Fruit fly (Drosophila melanogaster) whole organism, embryonic: Measurements from ENCODE around the gene CG15414.

ENCODE experiments used
- Atf3 ChIP-seq: fragments of 200-800 bp; sonication (Bioruptor generic); optimal IDR thresholded peaks from 3 replicates; lab custom pipeline; 2016; ENCODE audit warnings: missing biosample characterization, missing genetic modification characterization
- CG10321 ChIP-seq: fragments of 200-800 bp; sonication (Bioruptor generic); IDR thresholded peaks from 2 replicates; pipeline ENCODE4 v1.3.6; 2022; ENCODE audit warnings: missing biosample characterization, missing genetic modification characterization
- CG1602 ChIP-seq: fragments of 200-800 bp; sonication (Bioruptor generic); optimal IDR thresholded peaks from 3 replicates; lab custom pipeline; 2016; ENCODE audit warnings: missing biosample characterization, missing genetic modification characterization
- CG1647 ChIP-seq: fragments of 200-800 bp; sonication (Bioruptor generic); optimal IDR thresholded peaks from 3 replicates; lab custom pipeline; 2016; ENCODE audit warnings: missing biosample characterization, missing genetic modification characterization
- CG16815 ChIP-seq: fragments of 200-800 bp; sonication (Bioruptor generic); optimal IDR thresholded peaks from 3 replicates; lab custom pipeline; 2017; ENCODE audit warnings: missing biosample characterization, mild to moderate bottlenecking, missing genetic modification characterization
- CG1792 ChIP-seq: fragments of 200-800 bp; sonication (Bioruptor generic); optimal IDR thresholded peaks from 2 replicates; lab custom pipeline; 2016; ENCODE audit warnings: missing biosample characterization, missing genetic modification characterization
- CG18011 ChIP-seq: fragments of 200-800 bp; sonication (Bioruptor generic); optimal IDR thresholded peaks from 2 replicates; lab custom pipeline; 2017; ENCODE audit warnings: missing biosample characterization, missing genetic modification characterization, mild to moderate bottlenecking, moderate library complexity, missing genotype
- CG1832 ChIP-seq: fragments of 200-800 bp; sonication (Bioruptor generic); optimal IDR thresholded peaks from 2 replicates; lab custom pipeline; 2017; ENCODE audit warnings: missing biosample characterization, mild to moderate bottlenecking, missing genetic modification characterization, inconsistent platforms
- CG18476 ChIP-seq: fragments of 200-800 bp; sonication (Bioruptor generic); optimal IDR thresholded peaks from 2 replicates; lab custom pipeline; 2016; ENCODE audit warnings: missing biosample characterization, mild to moderate bottlenecking, missing genetic modification characterization
- CG18599 ChIP-seq: fragments of 200-800 bp; sonication (Bioruptor generic); optimal IDR thresholded peaks from 3 replicates; lab custom pipeline; 2017; ENCODE audit warnings: missing biosample characterization, missing genetic modification characterization, mild to moderate bottlenecking, moderate library complexity, missing genetic modification reagents
- CG2120 ChIP-seq: fragments of 200-800 bp; sonication (Bioruptor generic); optimal IDR thresholded peaks from 3 replicates; lab custom pipeline; 2016; ENCODE audit warnings: missing biosample characterization, missing genetic modification characterization
- CG2129 ChIP-seq: fragments of 200-800 bp; sonication (Bioruptor generic); IDR thresholded peaks from 2 replicates; pipeline ENCODE4 v1.3.6; 2022; ENCODE audit warnings: missing biosample characterization, missing genetic modification characterization; ENCODE audit not compliant: partially characterized antibody
- CG2678 ChIP-seq: fragments of 200-800 bp; sonication (Bioruptor generic); optimal IDR thresholded peaks from 3 replicates; lab custom pipeline; 2019; ENCODE audit warnings: missing biosample characterization, mild to moderate bottlenecking, missing genetic modification characterization, moderate library complexity
- CG31224 ChIP-seq: fragments of 200-800 bp; sonication (Bioruptor generic); IDR thresholded peaks from 2 replicates; pipeline ENCODE4 v1.3.6; 2022; ENCODE audit warnings: missing biosample characterization, missing genetic modification characterization
- CG3163 ChIP-seq: fragments of 200-800 bp; sonication (Bioruptor generic); optimal IDR thresholded peaks from 3 replicates; lab custom pipeline; 2016; ENCODE audit warnings: missing biosample characterization, missing genetic modification characterization
- CG3838 ChIP-seq: fragments of 200-800 bp; sonication (Bioruptor generic); optimal IDR thresholded peaks from 3 replicates; lab custom pipeline; 2016; ENCODE audit warnings: missing biosample characterization, missing genetic modification characterization
- CG4360 ChIP-seq: fragments of 200-800 bp; sonication (Bioruptor generic); IDR thresholded peaks from 2 replicates; pipeline ENCODE4 v1.3.6; 2022; ENCODE audit warnings: missing biosample characterization, missing genetic modification characterization
- CG4854 ChIP-seq: fragments of 200-800 bp; sonication (Bioruptor generic); optimal IDR thresholded peaks from 2 replicates; lab custom pipeline; 2016; ENCODE audit warnings: missing biosample characterization, missing genetic modification characterization, inconsistent platforms
- CG6689 ChIP-seq: fragments of 200-800 bp; sonication (Bioruptor generic); IDR thresholded peaks from 2 replicates; pipeline ENCODE4 v1.3.6; 2022; ENCODE audit warnings: missing biosample characterization, missing genetic modification characterization
- CG8478 ChIP-seq: fragments of >200 bp; optimal IDR thresholded peaks from 2 replicates; lab custom pipeline; 2018
- CG8944 ChIP-seq: fragments of 200-800 bp; sonication (Bioruptor generic); optimal IDR thresholded peaks from 3 replicates; lab custom pipeline; 2016; ENCODE audit warnings: missing biosample characterization, missing genetic modification characterization
- Chrac-16 ChIP-seq: fragments of 200-800 bp; sonication (Bioruptor generic); optimal IDR thresholded peaks from 3 replicates; lab custom pipeline; 2016; ENCODE audit warnings: missing biosample characterization, missing genetic modification characterization
- CoRest ChIP-seq: fragments of 200-800 bp; sonication (Bioruptor generic); optimal IDR thresholded peaks from 3 replicates; lab custom pipeline; 2018; ENCODE audit warnings: missing biosample characterization, mild to moderate bottlenecking, missing genetic modification characterization, moderate library complexity
- Doc3 ChIP-seq: fragments of 200-800 bp; sonication (Bioruptor generic); IDR thresholded peaks from 3 replicates; pipeline ENCODE4 v1.3.6; 2022; ENCODE audit warnings: missing biosample characterization, missing genetic modification characterization; ENCODE audit not compliant: partially characterized antibody
- HHEX ChIP-seq: fragments of 200-800 bp; sonication (Bioruptor generic); optimal IDR thresholded peaks from 3 replicates; lab custom pipeline; 2017; ENCODE audit warnings: missing biosample characterization, mild to moderate bottlenecking, missing genetic modification characterization, missing genetic modification reagents
- HmgZ ChIP-seq: fragments of 200-800 bp; sonication (Bioruptor generic); optimal IDR thresholded peaks from 2 replicates; lab custom pipeline; 2018; ENCODE audit warnings: missing biosample characterization, mild to moderate bottlenecking, missing genetic modification characterization
- Hsf ChIP-seq: fragments of 200-800 bp; sonication (Bioruptor generic); optimal IDR thresholded peaks from 3 replicates; lab custom pipeline; 2016; ENCODE audit warnings: missing biosample characterization, missing genetic modification characterization
- Mes4 ChIP-seq: fragments of 200-800 bp; sonication (Bioruptor generic); optimal IDR thresholded peaks from 2 replicates; lab custom pipeline; 2016; ENCODE audit warnings: missing biosample characterization, missing genetic modification characterization
- Nf-YA ChIP-seq: fragments of 200-800 bp; sonication (Bioruptor generic); IDR thresholded peaks from 2 replicates; pipeline ENCODE4 v1.3.6; 2022; ENCODE audit warnings: missing biosample characterization, missing genetic modification characterization
- Ravus ChIP-seq: fragments of 200-800 bp; sonication (Bioruptor generic); IDR thresholded peaks from 2 replicates; pipeline ENCODE4 v1.3.6; 2022; ENCODE audit warnings: missing biosample characterization, missing genetic modification characterization
- YL-1 ChIP-seq: fragments of 200-800 bp; sonication (Bioruptor generic); optimal IDR thresholded peaks from 3 replicates; lab custom pipeline; 2017; ENCODE audit warnings: missing biosample characterization, mild to moderate bottlenecking, missing genetic modification characterization
- ap ChIP-seq: fragments of 200-800 bp; sonication (Bioruptor generic); IDR thresholded peaks from 2 replicates; pipeline ENCODE4 v1.3.6; 2022; ENCODE audit warnings: missing biosample characterization, missing genetic modification characterization
- bowl ChIP-seq: fragments of 200-800 bp; sonication (Bioruptor generic); IDR thresholded peaks from 2 replicates; pipeline ENCODE4 v1.3.6; 2022; ENCODE audit warnings: missing biosample characterization, missing genetic modification characterization
- br ChIP-seq: fragments of >200 bp; optimal IDR thresholded peaks from 2 replicates; lab custom pipeline; 2017
- btn ChIP-seq: fragments of 200-800 bp; sonication (Bioruptor generic); optimal IDR thresholded peaks from 2 replicates; lab custom pipeline; 2016; ENCODE audit warnings: missing biosample characterization, missing genetic modification characterization
- cas ChIP-seq: fragments of 200-800 bp; sonication (Bioruptor generic); IDR thresholded peaks from 2 replicates; pipeline ENCODE4 v1.3.6; 2022; ENCODE audit warnings: missing biosample characterization, missing genetic modification characterization
- cg ChIP-seq: fragments of 200-800 bp; sonication (Bioruptor generic); optimal IDR thresholded peaks from 3 replicates; lab custom pipeline; 2019; ENCODE audit warnings: missing biosample characterization, mild to moderate bottlenecking, missing genetic modification characterization, moderate library complexity
- emc ChIP-seq: fragments of 200-800 bp; sonication (Bioruptor generic); optimal IDR thresholded peaks from 2 replicates; lab custom pipeline; 2016; ENCODE audit warnings: missing biosample characterization, missing genetic modification characterization
- esg ChIP-seq: fragments of 200-800 bp; sonication (Bioruptor generic); conservative IDR thresholded peaks from 2 replicates; pipeline ENCODE4 v1.3.6; 2022; ENCODE audit warnings: missing biosample characterization, missing genetic modification characterization
- ham ChIP-seq: fragments of 200-800 bp; sonication (Bioruptor generic); IDR thresholded peaks from 2 replicates; pipeline ENCODE4 v1.3.6; 2022; ENCODE audit warnings: missing biosample characterization, missing genetic modification characterization
- her ChIP-seq: fragments of 200-800 bp; sonication (Bioruptor generic); optimal IDR thresholded peaks from 2 replicates; lab custom pipeline; 2016; ENCODE audit warnings: missing biosample characterization, missing genetic modification characterization
- ken ChIP-seq: fragments of 200-800 bp; sonication (Bioruptor generic); IDR thresholded peaks from 3 replicates; pipeline ENCODE4 v1.3.6; 2022; ENCODE audit warnings: missing biosample characterization, missing genetic modification characterization
- lmd ChIP-seq: fragments of 200-800 bp; sonication (Bioruptor generic); IDR thresholded peaks from 2 replicates; pipeline ENCODE4 v1.3.6; 2022; ENCODE audit warnings: missing biosample characterization, missing genetic modification characterization
- mirr ChIP-seq: fragments of 200-800 bp; sonication (Bioruptor generic); optimal IDR thresholded peaks from 3 replicates; lab custom pipeline; 2018; ENCODE audit warnings: missing biosample characterization, mild to moderate bottlenecking, missing genetic modification characterization
- nmo ChIP-seq: fragments of 200-800 bp; sonication (Bioruptor generic); optimal IDR thresholded peaks from 2 replicates; lab custom pipeline; 2018; ENCODE audit warnings: missing biosample characterization, mild to moderate bottlenecking, missing genetic modification characterization, moderate library complexity
- otp ChIP-seq: fragments of 200-800 bp; sonication (Bioruptor generic); IDR thresholded peaks from 3 replicates; pipeline ENCODE4, ENCODE4 v1.3.6; 2022; ENCODE audit warnings: missing biosample characterization, missing genetic modification characterization
- pfk ChIP-seq: fragments of 200-800 bp; sonication (Bioruptor generic); optimal IDR thresholded peaks from 2 replicates; lab custom pipeline; 2018; ENCODE audit warnings: missing biosample characterization, mild to moderate bottlenecking, missing genetic modification characterization, moderate library complexity
- slp2 ChIP-seq: fragments of 200-800 bp; sonication (Bioruptor generic); optimal IDR thresholded peaks from 2 replicates; lab custom pipeline; 2016; ENCODE audit warnings: missing biosample characterization, missing genetic modification characterization
- sna ChIP-seq: fragments of 200-800 bp; sonication (Bioruptor generic); IDR thresholded peaks from 2 replicates; pipeline ENCODE4 v1.3.6; 2022; ENCODE audit warnings: missing biosample characterization, missing genetic modification characterization; ENCODE audit not compliant: partially characterized antibody
- sob ChIP-seq: fragments of 200-800 bp; sonication (Bioruptor generic); IDR thresholded peaks from 2 replicates; pipeline ENCODE4 v1.3.6; 2022; ENCODE audit warnings: missing biosample characterization, missing genetic modification characterization
- zfh1 ChIP-seq: fragments of 200-800 bp; sonication (Bioruptor generic); IDR thresholded peaks from 3 replicates; pipeline ENCODE4 v1.3.6; 2022; ENCODE audit warnings: missing biosample characterization, missing genetic modification characterization

The CG15414 gene

DNA sequence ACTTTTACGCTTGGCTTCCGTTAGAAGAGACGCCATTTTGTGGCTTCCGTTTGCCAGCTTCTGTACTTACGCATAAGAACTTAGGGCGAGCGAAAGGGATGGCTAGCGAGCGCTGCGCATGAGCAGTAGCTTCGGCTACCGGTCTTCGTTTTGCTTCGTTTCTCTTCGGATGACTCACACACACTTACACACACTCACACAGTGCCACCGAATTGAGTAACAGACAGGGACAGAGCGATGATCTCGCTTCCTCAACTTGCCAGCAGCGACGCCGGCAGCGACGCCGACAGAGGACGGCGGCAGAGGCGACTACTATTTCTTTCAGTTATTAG is 48.5 kb upstream of the CG15414 start (continued):
- TF ChIP-seq CoRest (tag; lab: Kevin White, UChicago), result peak; percentile 18
- TF ChIP-seq emc (GFP tag; lab: Kevin White, UChicago), result no peak
- TF ChIP-seq Atf3 (GFP tag; lab: Kevin White, UChicago), result no peak
- no peak for TF ChIP-seq sna (GFP tag; lab: Robert Waterston, UW)
- TF ChIP-seq CG18011, result no peak
- no peak for TF ChIP-seq ham (GFP tag; lab: Robert Waterston, UW)
- no peak for TF ChIP-seq CG6689 (GFP tag; lab: Robert Waterston, UW)
- TF ChIP-seq CG3163 (GFP tag; lab: Kevin White, UChicago), result no peak
- no peak for TF ChIP-seq CG2129 (GFP tag; lab: Robert Waterston, UW)
- no peak for TF ChIP-seq her (GFP tag; lab: Kevin White, UChicago)
- TF ChIP-seq Chrac-16 (GFP tag; lab: Kevin White, UChicago), result no peak
- TF ChIP-seq CG18476, result no peak
- no peak for TF ChIP-seq CG1792 (GFP tag; lab: Kevin White, UChicago)
- TF ChIP-seq CG4854 (GFP tag; lab: Kevin White, UChicago), result no peak
- no peak for TF ChIP-seq Hsf
- TF ChIP-seq CG1602 (GFP tag; lab: Kevin White, UChicago), result no peak
- no peak for TF ChIP-seq ap (GFP tag; lab: Robert Waterston, UW)
- TF ChIP-seq HmgZ (tag; lab: Kevin White, UChicago), result no peak
- TF ChIP-seq CG3838 (GFP tag; lab: Kevin White, UChicago), result no peak
- TF ChIP-seq CG16815, result no peak
- TF ChIP-seq CG8944 (GFP tag; lab: Kevin White, UChicago), result no peak
- TF ChIP-seq Ravus (GFP tag; lab: Robert Waterston, UW), result no peak
- no peak for TF ChIP-seq CG2120 (GFP tag; lab: Kevin White, UChicago)
- peak; percentile 90 for TF ChIP-seq CG10321
- peak; percentile 72 for TF ChIP-seq cg (GFP tag; lab: Kevin White, UChicago)
- TF ChIP-seq otp (GFP tag; lab: Robert Waterston, UW), result no peak
- no peak for TF ChIP-seq br (lab: Kevin White, UChicago)
- TF ChIP-seq btn (GFP tag; lab: Kevin White, UChicago), result no peak
- 0 out of 2 replicates have a peak, but pooled peaks have one; percentile 27 for TF ChIP-seq CG4360 (GFP tag; lab: Robert Waterston, UW)
- no peak for TF ChIP-seq esg
- TF ChIP-seq YL-1 (GFP tag; lab: Kevin White, UChicago), result no peak
- peak; percentile 62 for TF ChIP-seq CG8478 (lab: Kevin White, UChicago)
- TF ChIP-seq cas (GFP tag; lab: Robert Waterston, UW), result no peak
- no peak for TF ChIP-seq CG31224
- no peak for TF ChIP-seq lmd
- TF ChIP-seq ken, result no peak
- TF ChIP-seq Nf-YA (GFP tag; lab: Robert Waterston, UW), result no peak
- TF ChIP-seq CG1647 (GFP tag; lab: Kevin White, UChicago), result no peak
- peak; percentile 93 for TF ChIP-seq bowl (GFP tag; lab: Robert Waterston, UW)
- no peak for TF ChIP-seq zfh1 (GFP tag; lab: Robert Waterston, UW)
- TF ChIP-seq Doc3 (GFP tag; lab: Robert Waterston, UW), result no peak
- no peak for TF ChIP-seq mirr (GFP tag; lab: Kevin White, UChicago)
- peak; percentile 96 for TF ChIP-seq sob
- peak; percentile 69 for TF ChIP-seq CG1832 (GFP tag; lab: Kevin White, UChicago)
- TF ChIP-seq CG18599, result no peak
- TF ChIP-seq Mes4 (GFP tag; lab: Kevin White, UChicago), result no peak
- no peak for TF ChIP-seq slp2
- no peak for TF ChIP-seq HHEX (GFP tag; lab: Kevin White, UChicago)
- no peak for TF ChIP-seq CG2678
- no peak for TF ChIP-seq pfk (GFP tag; lab: Kevin White, UChicago)
- TF ChIP-seq nmo (GFP tag; lab: Kevin White, UChicago), result peak; percentile 3
